Fruit fly (Drosophila melanogaster) Kc167 (cell line): ENCODE measurements around the gene CG8031.

Experiments used
- Myc ChIP-seq: fragments of >200 bp; optimal IDR thresholded peaks from 2 replicates; lab custom pipeline; 2017; ENCODE audit warnings: missing external identifiers
- Sin3A ChIP-seq: fragments of >200 bp; optimal IDR thresholded peaks from 2 replicates; lab custom pipeline; 2018; ENCODE audit warnings: missing external identifiers
- h ChIP-seq: fragments of >200 bp; optimal IDR thresholded peaks from 3 replicates; lab custom pipeline; 2018; ENCODE audit warnings: missing external identifiers
- insv ChIP-seq: fragments of >200 bp; optimal IDR thresholded peaks from 3 replicates; lab custom pipeline; 2018; ENCODE audit warnings: missing external identifiers
- psq ChIP-seq: fragments of >200 bp; optimal IDR thresholded peaks from 2 replicates; lab custom pipeline; 2017; ENCODE audit warnings: missing external identifiers

- TF ChIP-seq Sin3A (lab: Kevin White, UChicago) (no peak), insv (lab: Kevin White, UChicago) (no peak), psq (lab: Kevin White, UChicago) (no peak), Myc (lab: Kevin White, UChicago) (no peak), h (lab: Kevin White, UChicago) (no peak)
Measured at dm6 chr3R:12998234-12998591, 12.9 kb downstream of the CG8031 start.
